Fruit fly (Drosophila melanogaster): ENCODE results near the gene CG4822.
A peak's percentile ranks its signal among the peaks of the same experiment; 100 is the strongest.

CG4822 gene

DNA sequence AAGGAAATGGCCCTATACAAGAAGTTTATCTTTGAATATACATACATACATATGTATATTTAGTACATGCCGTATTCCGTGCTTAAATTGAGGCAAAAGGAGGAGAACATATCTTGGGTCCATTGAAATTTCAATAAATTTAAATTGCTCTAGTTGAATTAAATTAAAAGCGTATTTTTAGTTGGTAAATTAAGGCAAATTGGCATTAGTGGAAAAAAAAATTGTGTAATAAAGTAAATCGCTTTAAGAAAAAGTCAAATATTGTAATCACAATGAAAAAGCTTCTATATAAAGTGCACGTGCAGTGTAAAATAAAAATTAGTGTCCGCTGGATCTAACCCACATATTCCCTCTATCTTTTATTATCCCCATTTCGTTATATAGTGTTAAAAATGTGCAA lies 40.7 kb upstream of the CG4822 start:
- TF ChIP-seq gem (tag; optimal IDR thresholded peaks at IDR 0.05) (peak; percentile 35), her (GFP tag; optimal IDR thresholded peaks at IDR 0.05) (no peak), shn (GFP tag; optimal IDR thresholded peaks at IDR 0.05) (no peak), dpn (GFP tag; optimal IDR thresholded peaks at IDR 0.05) (no peak), dmrt11E (tag; optimal IDR thresholded peaks at IDR 0.05) (peak; percentile 11), CG12155 (GFP tag; optimal IDR thresholded peaks at IDR 0.05) (no peak), CHES-1-like (GFP tag; optimal IDR thresholded peaks at IDR 0.05) (no peak), tna (GFP tag; IDR thresholded peaks at IDR 0.05; ENCODE audit: partially characterized antibody) (no peak), Sox102F (GFP tag; optimal IDR thresholded peaks at IDR 0.05) (peak; percentile 2), Fer1 (GFP tag; optimal IDR thresholded peaks at IDR 0.05) (no peak), eve (GFP tag; optimal IDR thresholded peaks at IDR 0.05) (peak in 1 of 2 experiments; percentile 69), CG18262 (tag; optimal IDR thresholded peaks at IDR 0.05) (peak; percentile 14), D19A (tag; optimal IDR thresholded peaks at IDR 0.05) (peak; percentile 59), ham (GFP tag; IDR thresholded peaks at IDR 0.05) (no peak), nmo (GFP tag; optimal IDR thresholded peaks at IDR 0.05) (peak; percentile 2)

DNA sequence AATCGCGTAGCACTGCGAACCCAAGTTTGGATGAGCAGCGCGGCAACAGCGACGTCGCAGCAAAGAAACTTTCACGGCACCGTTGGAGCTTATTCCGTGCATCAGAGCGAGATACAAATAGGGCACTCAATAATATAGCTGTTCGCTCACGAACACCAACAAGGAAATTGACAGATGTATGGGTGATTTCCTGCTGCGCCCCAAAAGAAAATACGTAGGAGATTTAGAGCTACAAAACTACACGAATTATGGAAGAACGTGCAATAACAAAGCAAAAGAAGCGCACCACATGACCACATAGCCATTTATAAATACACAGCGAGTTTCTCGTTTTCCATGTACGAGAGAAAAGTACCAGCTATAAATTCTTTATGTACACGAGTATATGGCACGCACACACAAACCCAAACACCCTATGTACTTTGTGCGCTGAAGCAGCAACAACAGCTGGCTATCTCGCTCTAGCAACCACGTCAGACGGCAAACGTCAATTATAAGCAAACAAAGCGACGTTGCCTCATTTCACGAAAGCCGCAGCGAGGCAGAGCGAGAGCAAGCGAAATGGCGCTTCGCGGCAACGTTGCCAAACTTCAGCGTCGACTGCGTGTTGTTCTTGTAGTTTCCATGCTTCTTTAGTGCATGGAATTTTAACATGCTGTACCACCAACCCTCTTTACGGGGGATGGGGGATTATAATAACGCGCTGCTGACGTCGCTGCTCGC lies 40.1 kb upstream of the CG4822 start:
- TF ChIP-seq kni (GFP tag; optimal IDR thresholded peaks at IDR 0.05) (peak; percentile 99), CG14441 (GFP tag; IDR thresholded peaks at IDR 0.05) (no peak), eyg (GFP tag; optimal IDR thresholded peaks at IDR 0.05) (peak; percentile 12), unpg (GFP tag; optimal IDR thresholded peaks at IDR 0.05) (peak; percentile 26), CG12769 (tag; optimal IDR thresholded peaks at IDR 0.05) (peak; percentile 82), CG1602 (GFP tag; optimal IDR thresholded peaks at IDR 0.05) (no peak), Abd-B (GFP tag; optimal IDR thresholded peaks at IDR 0.05) (no peak), pho (GFP tag; optimal IDR thresholded peaks at IDR 0.05) (peak; percentile 17), CG11723 (GFP tag; optimal IDR thresholded peaks at IDR 0.05) (peak; percentile 25), CG8290 (GFP tag; optimal IDR thresholded peaks at IDR 0.05) (no peak), CG8290 (tag; optimal IDR thresholded peaks at IDR 0.05) (peak; percentile 14 to 62), mirr (GFP tag; optimal IDR thresholded peaks at IDR 0.05) (peak; percentile 95), Hr51 (GFP tag; optimal IDR thresholded peaks at IDR 0.05) (peak; percentile 36 to 71), CG13296 (GFP tag; optimal IDR thresholded peaks at IDR 0.05) (peak; percentile 14), Nf-YB (GFP tag; optimal IDR thresholded peaks at IDR 0.05) (peak; percentile 40), CG6765 (GFP tag; optimal IDR thresholded peaks at IDR 0.05) (peak; percentile 63), tll (GFP tag; optimal IDR thresholded peaks at IDR 0.05) (peak in 1 of 2 experiments; percentile 99), CG7987 (GFP tag; optimal IDR thresholded peaks at IDR 0.05) (peak; percentile 69), sd (tag; optimal IDR thresholded peaks at IDR 0.05) (peak; percentile 98), CG10321 (GFP tag; IDR thresholded peaks at IDR 0.05) (no peak), Eip74EF (GFP tag; optimal IDR thresholded peaks at IDR 0.05) (peak in 1 of 2 experiments; percentile 62), cad (GFP tag; optimal IDR thresholded peaks at IDR 0.05) (peak; percentile 63), dysf (GFP tag; IDR thresholded peaks at IDR 0.05) (no peak), Stat92E (GFP tag; optimal IDR thresholded peaks at IDR 0.05) (peak in 2 of 3 experiments; percentile 71 to 72), disco-r (GFP tag; optimal IDR thresholded peaks at IDR 0.05) (no peak), Deaf1 (tag; optimal IDR thresholded peaks at IDR 0.05) (peak; percentile 35), CG17385 (GFP tag; optimal IDR thresholded peaks at IDR 0.05) (peak; percentile 61), br (optimal IDR thresholded peaks at IDR 0.05) (no peak), pb (GFP tag; optimal IDR thresholded peaks at IDR 0.05) (no peak), Fer2 (tag; optimal IDR thresholded peaks at IDR 0.05) (no peak), sqz (GFP tag; optimal IDR thresholded peaks at IDR 0.05) (peak; percentile 69), ash1 (GFP tag; optimal IDR thresholded peaks at IDR 0.05) (peak; percentile 26), CG7745 (tag; optimal IDR thresholded peaks at IDR 0.05) (no peak)

Data from whole organism, embryonic.